Fruit fly (Drosophila melanogaster) whole organism, embryonic: Measurements from ENCODE around the gene gNacalpha.

Source experiments
- Abd-B ChIP-seq: fragments of 200-800 bp; sonication (Bioruptor generic); optimal IDR thresholded peaks from 2 replicates; lab custom pipeline; 2018; ENCODE audit warnings: missing biosample characterization, mild to moderate bottlenecking, missing genetic modification characterization, moderate library complexity
- Antp ChIP-seq: fragments of 200-800 bp; sonication (Bioruptor generic); optimal IDR thresholded peaks from 3 replicates; lab custom pipeline; 2016; ENCODE audit warnings: missing biosample characterization, missing genetic modification characterization
- Awh ChIP-seq: fragments of 200-800 bp; sonication (Bioruptor generic); IDR thresholded peaks from 2 replicates; pipeline ENCODE4, ENCODE4 v1.3.6; 2022; ENCODE audit warnings: missing biosample characterization, missing genetic modification characterization
- CG12236 ChIP-seq: fragments of 200-800 bp; sonication (Bioruptor generic); optimal IDR thresholded peaks from 2 replicates; lab custom pipeline; 2016; ENCODE audit warnings: missing biosample characterization, missing genetic modification characterization
- CG15011 ChIP-seq: fragments of 200-800 bp; sonication (Bioruptor generic); optimal IDR thresholded peaks from 3 replicates; lab custom pipeline; 2018; ENCODE audit warnings: missing biosample characterization, mild to moderate bottlenecking, missing genetic modification characterization
- CG2129 ChIP-seq: fragments of 200-800 bp; sonication (Bioruptor generic); IDR thresholded peaks from 2 replicates; pipeline ENCODE4 v1.3.6; 2022; ENCODE audit warnings: missing biosample characterization, missing genetic modification characterization; ENCODE audit not compliant: partially characterized antibody
- CG2889 ChIP-seq: fragments of 200-800 bp; sonication (Bioruptor generic); IDR thresholded peaks from 3 replicates; pipeline ENCODE4 v1.3.6; 2022; ENCODE audit warnings: missing biosample characterization, missing genetic modification characterization
- CG31365 ChIP-seq: fragments of 200-800 bp; sonication (Bioruptor generic); optimal IDR thresholded peaks from 2 replicates; lab custom pipeline; 2018; ENCODE audit warnings: missing biosample characterization, mild to moderate bottlenecking, missing genetic modification characterization
- CG3838 ChIP-seq: fragments of 200-800 bp; sonication (Bioruptor generic); optimal IDR thresholded peaks from 3 replicates; lab custom pipeline; 2016; ENCODE audit warnings: missing biosample characterization, missing genetic modification characterization
- CG4854 ChIP-seq: fragments of 200-800 bp; sonication (Bioruptor generic); optimal IDR thresholded peaks from 2 replicates; lab custom pipeline; 2016; ENCODE audit warnings: missing biosample characterization, missing genetic modification characterization, inconsistent platforms
- CG8089 ChIP-seq: fragments of 200-800 bp; sonication (Bioruptor generic); optimal IDR thresholded peaks from 3 replicates; lab custom pipeline; 2016; ENCODE audit warnings: missing biosample characterization, missing genetic modification characterization
- CG8478 ChIP-seq: fragments of >200 bp; optimal IDR thresholded peaks from 2 replicates; lab custom pipeline; 2018
- CG9609 ChIP-seq: fragments of 200-800 bp; sonication (Bioruptor generic); optimal IDR thresholded peaks from 3 replicates; lab custom pipeline; 2016; ENCODE audit warnings: missing biosample characterization, missing genetic modification characterization
- Camta ChIP-seq: fragments of 200-800 bp; sonication (Bioruptor generic); optimal IDR thresholded peaks from 2 replicates; lab custom pipeline; 2016; ENCODE audit warnings: missing biosample characterization, missing genetic modification characterization
- Chrac-16 ChIP-seq: fragments of 200-800 bp; sonication (Bioruptor generic); optimal IDR thresholded peaks from 3 replicates; lab custom pipeline; 2016; ENCODE audit warnings: missing biosample characterization, missing genetic modification characterization
- H15 ChIP-seq: fragments of 200-800 bp; sonication (Bioruptor generic); IDR thresholded peaks from 3 replicates; pipeline ENCODE4 v1.3.6; 2022; ENCODE audit warnings: missing biosample characterization, missing genetic modification characterization
- HLH3B ChIP-seq: fragments of 200-800 bp; sonication (Bioruptor generic); IDR thresholded peaks from 2 replicates; pipeline ENCODE4 v1.3.6; 2022; ENCODE audit warnings: missing biosample characterization, missing genetic modification characterization
- Lpt ChIP-seq: fragments of >200 bp; optimal IDR thresholded peaks from 2 replicates; lab custom pipeline; 2018; ENCODE audit warnings: missing biosample characterization, missing genetic modification characterization
- Mad ChIP-seq: fragments of 200-800 bp; sonication (Bioruptor generic); optimal IDR thresholded peaks from 2 replicates; lab custom pipeline; 2016; ENCODE audit warnings: missing biosample characterization, missing genetic modification characterization
- Med ChIP-seq: fragments of 200-800 bp; sonication (Bioruptor generic); peaks from one replicate; lab custom pipeline; 2016; ENCODE audit warnings: missing biosample characterization, missing genetic modification characterization, mild to moderate bottlenecking, inconsistent platforms, moderate library complexity
- NC2β ChIP-seq: fragments of 200-800 bp; sonication (Bioruptor generic); optimal IDR thresholded peaks from 2 replicates; lab custom pipeline; 2016; ENCODE audit warnings: missing biosample characterization, missing genetic modification characterization
- NK7.1 ChIP-seq: fragments of 200-800 bp; sonication (Bioruptor generic); optimal IDR thresholded peaks from 3 replicates; lab custom pipeline; 2016; ENCODE audit warnings: missing biosample characterization, missing genetic modification characterization
- Neu2 ChIP-seq: fragments of 200-800 bp; sonication (Bioruptor generic); optimal IDR thresholded peaks from 3 replicates; lab custom pipeline; 2016; ENCODE audit warnings: missing biosample characterization, missing genetic modification characterization, borderline replicate concordance
- Ravus ChIP-seq: fragments of 200-800 bp; sonication (Bioruptor generic); IDR thresholded peaks from 2 replicates; pipeline ENCODE4 v1.3.6; 2022; ENCODE audit warnings: missing biosample characterization, missing genetic modification characterization
- Side ChIP-seq: fragments of 200-800 bp; sonication (Bioruptor generic); optimal IDR thresholded peaks from 2 replicates; lab custom pipeline; 2016; ENCODE audit warnings: missing biosample characterization, missing genetic modification characterization
- Six4 ChIP-seq: fragments of 200-800 bp; sonication (Bioruptor generic); optimal IDR thresholded peaks from 2 replicates; lab custom pipeline; 2016; ENCODE audit warnings: missing biosample characterization, missing genetic modification characterization
- Vsx1 ChIP-seq: fragments of 200-800 bp; sonication (Bioruptor generic); optimal IDR thresholded peaks from 2 replicates; lab custom pipeline; 2017; ENCODE audit warnings: missing biosample characterization, mild to moderate bottlenecking, missing genetic modification characterization, missing genetic modification reagents
- abd-A ChIP-seq: fragments of 200-800 bp; sonication (Bioruptor generic); optimal IDR thresholded peaks from 3 replicates; lab custom pipeline; 2019; ENCODE audit warnings: missing biosample characterization, mild to moderate bottlenecking, missing genetic modification characterization, moderate library complexity
- ap ChIP-seq: fragments of 200-800 bp; sonication (Bioruptor generic); IDR thresholded peaks from 2 replicates; pipeline ENCODE4 v1.3.6; 2022; ENCODE audit warnings: missing biosample characterization, missing genetic modification characterization
- ara ChIP-seq: fragments of 200-800 bp; sonication (Bioruptor generic); IDR thresholded peaks from 2 replicates; pipeline ENCODE4 v1.3.6; 2022; ENCODE audit warnings: missing biosample characterization, missing genetic modification characterization
- ato ChIP-seq: fragments of 200-800 bp; sonication (Bioruptor generic); IDR thresholded peaks from 2 replicates; pipeline ENCODE4 v1.3.6; 2022; ENCODE audit warnings: missing biosample characterization, missing genetic modification characterization; ENCODE audit not compliant: partially characterized antibody
- chinmo ChIP-seq: fragments of 200-800 bp; sonication (Bioruptor generic); IDR thresholded peaks from 4 replicates; pipeline ENCODE4 v1.3.6; 2022; ENCODE audit warnings: missing biosample characterization, missing genetic modification characterization; ENCODE audit not compliant: partially characterized antibody
- crc ChIP-seq: fragments of 200-800 bp; sonication (Bioruptor generic); optimal IDR thresholded peaks from 2 replicates; lab custom pipeline; 2016; ENCODE audit warnings: missing biosample characterization, missing genetic modification characterization
- dimm ChIP-seq: fragments of 200-800 bp; sonication (Bioruptor generic); IDR thresholded peaks from 2 replicates; pipeline ENCODE4 v1.3.6; 2022; ENCODE audit warnings: missing biosample characterization, missing genetic modification characterization
- exex ChIP-seq: fragments of 200-800 bp; sonication (Bioruptor generic); optimal IDR thresholded peaks from 4 replicates; lab custom pipeline; 2018; ENCODE audit warnings: missing biosample characterization, mild to moderate bottlenecking, missing genetic modification characterization, moderate library complexity
- fd96Cb ChIP-seq: fragments of 200-800 bp; sonication (Bioruptor generic); optimal IDR thresholded peaks from 2 replicates; lab custom pipeline; 2018; ENCODE audit warnings: missing biosample characterization, mild to moderate bottlenecking, missing genetic modification characterization, moderate library complexity
- ham ChIP-seq: fragments of 200-800 bp; sonication (Bioruptor generic); IDR thresholded peaks from 2 replicates; pipeline ENCODE4 v1.3.6; 2022; ENCODE audit warnings: missing biosample characterization, missing genetic modification characterization
- ind ChIP-seq: fragments of 200-800 bp; sonication (Bioruptor generic); optimal IDR thresholded peaks from 3 replicates; lab custom pipeline; 2016; ENCODE audit warnings: missing biosample characterization, missing genetic modification characterization
- jing ChIP-seq: fragments of 200-800 bp; sonication (Bioruptor generic); optimal IDR thresholded peaks from 2 replicates; lab custom pipeline; 2018; ENCODE audit warnings: missing biosample characterization, mild to moderate bottlenecking, missing genetic modification characterization
- lilli ChIP-seq: fragments of 200-800 bp; sonication (Bioruptor generic); optimal IDR thresholded peaks from 3 replicates; lab custom pipeline; 2016; ENCODE audit warnings: missing biosample characterization, missing genetic modification characterization
- nom ChIP-seq: fragments of 200-800 bp; sonication (Bioruptor generic); optimal IDR thresholded peaks from 2 replicates; lab custom pipeline; 2017; ENCODE audit warnings: missing biosample characterization, missing genetic modification characterization, mild to moderate bottlenecking, moderate library complexity, missing genetic modification reagents
- pum ChIP-seq: fragments of 200-800 bp; sonication (Bioruptor generic); optimal IDR thresholded peaks from 2 replicates; lab custom pipeline; 2016; ENCODE audit warnings: missing biosample characterization, missing genetic modification characterization
- salm ChIP-seq: fragments of 200-800 bp; sonication (Bioruptor generic); optimal IDR thresholded peaks from 2 replicates; lab custom pipeline; 2018; ENCODE audit warnings: missing biosample characterization, mild to moderate bottlenecking, missing genetic modification characterization
- scrt ChIP-seq: fragments of 200-800 bp; sonication (Bioruptor generic); optimal IDR thresholded peaks from 2 replicates; lab custom pipeline; 2018; ENCODE audit warnings: missing biosample characterization, mild to moderate bottlenecking, missing genetic modification characterization, moderate library complexity
- tin ChIP-seq: fragments of 200-800 bp; sonication (Bioruptor generic); optimal IDR thresholded peaks from 3 replicates; lab custom pipeline; 2016; ENCODE audit warnings: missing biosample characterization, missing genetic modification characterization
- toy ChIP-seq: fragments of 200-800 bp; sonication (Bioruptor generic); IDR thresholded peaks from 2 replicates; pipeline ENCODE4 v1.3.6; 2022; ENCODE audit warnings: missing biosample characterization, missing genetic modification characterization
- vnd ChIP-seq: fragments of 200-800 bp; sonication (Bioruptor generic); IDR thresholded peaks from 3 replicates; pipeline ENCODE4 v1.3.6; 2022; ENCODE audit warnings: missing biosample characterization, missing genetic modification characterization; ENCODE audit not compliant: partially characterized antibody
- z ChIP-seq: fragments of 200-800 bp; sonication (Bioruptor generic); IDR thresholded peaks from 3 replicates; pipeline ENCODE4 v1.3.6; 2022; ENCODE audit warnings: missing biosample characterization, missing genetic modification characterization
- zfh2 ChIP-seq: fragments of 200-800 bp; sonication (Bioruptor generic); optimal IDR thresholded peaks from 2 replicates; lab custom pipeline; 2016; ENCODE audit warnings: missing biosample characterization, missing genetic modification characterization

The gNacalpha gene

dm6 chr2L:1062473-1063363 lies 25.7 kb downstream of the gNacalpha start (continued):
- no peak for TF ChIP-seq abd-A (tag; lab: Kevin White, UChicago)
- TF ChIP-seq ham (GFP tag; lab: Robert Waterston, UW), result no peak
- peak; percentile 2 for TF ChIP-seq Abd-B
- 0 out of 2 replicates have a peak, but pooled peaks have one; percentile 39 for TF ChIP-seq Awh (GFP tag; lab: Robert Waterston, UW)
- peak; percentile 43 for TF ChIP-seq tin (GFP tag; lab: Kevin White, UChicago)
- TF ChIP-seq CG15011 (GFP tag; lab: Kevin White, UChicago), result no peak
- TF ChIP-seq zfh2, result no peak
- no peak for TF ChIP-seq ato
- TF ChIP-seq dimm (GFP tag; lab: Robert Waterston, UW), result no peak
- TF ChIP-seq Lpt, result no peak
- TF ChIP-seq nom (GFP tag; lab: Kevin White, UChicago), result peak; percentile 62
- TF ChIP-seq HLH3B, result peak; percentile 32; the same call in 1 of the 2 replicates
- no peak for TF ChIP-seq scrt
- peak; percentile 34 for TF ChIP-seq Camta
- no peak for TF ChIP-seq vnd (GFP tag; lab: Robert Waterston, UW)
- no peak for TF ChIP-seq Ravus (GFP tag; lab: Robert Waterston, UW)
- peak; percentile 70 for TF ChIP-seq Med
- no peak for TF ChIP-seq H15 (GFP tag; lab: Robert Waterston, UW)
- TF ChIP-seq jing (GFP tag; lab: Kevin White, UChicago), result peak; percentile 15
- TF ChIP-seq z, result peak; percentile 76
- peak; percentile 14 for TF ChIP-seq ind (GFP tag; lab: Kevin White, UChicago)
- TF ChIP-seq chinmo (GFP tag; lab: Robert Waterston, UW), result no peak
- no peak for TF ChIP-seq exex (tag; lab: Kevin White, UChicago)
- peak; percentile 17 for TF ChIP-seq Antp (GFP tag; lab: Kevin White, UChicago)
- TF ChIP-seq CG2129 (GFP tag; lab: Robert Waterston, UW), result no peak
- TF ChIP-seq CG4854 (GFP tag; lab: Kevin White, UChicago), result no peak
- no peak for TF ChIP-seq Mad
- TF ChIP-seq crc, result no peak
- peak; percentile 50 for TF ChIP-seq NC2β
- TF ChIP-seq CG8478 (lab: Kevin White, UChicago), result no peak
- no peak for TF ChIP-seq salm (tag; lab: Kevin White, UChicago)
- peak; percentile 16 for TF ChIP-seq lilli (GFP tag; lab: Kevin White, UChicago)
- peak; percentile 17 for TF ChIP-seq Side (GFP tag; lab: Kevin White, UChicago)
- no peak for TF ChIP-seq CG3838 (GFP tag; lab: Kevin White, UChicago)
- no peak for TF ChIP-seq CG2889 (GFP tag; lab: Robert Waterston, UW)
- peak; percentile 32 for TF ChIP-seq Six4 (GFP tag; lab: Kevin White, UChicago)
- no peak for TF ChIP-seq toy
- TF ChIP-seq Chrac-16 (GFP tag; lab: Kevin White, UChicago), result peak; percentile 43
- TF ChIP-seq CG31365 (tag; lab: Kevin White, UChicago), result no peak
- peak; percentile 59 for TF ChIP-seq ara (GFP tag; lab: Robert Waterston, UW)
- peak; percentile 68 for TF ChIP-seq fd96Cb (tag; lab: Kevin White, UChicago)
- no peak for TF ChIP-seq pum (GFP tag; lab: Kevin White, UChicago)
- TF ChIP-seq CG8089 (GFP tag; lab: Kevin White, UChicago), result peak; percentile 52
- peak; percentile 24 for TF ChIP-seq CG12236 (GFP tag; lab: Kevin White, UChicago)
- no peak for TF ChIP-seq NK7.1
- no peak for TF ChIP-seq ap (GFP tag; lab: Robert Waterston, UW)
- TF ChIP-seq CG9609, result peak; percentile 22
- no peak for TF ChIP-seq Neu2 (GFP tag; lab: Kevin White, UChicago)
- TF ChIP-seq Vsx1 (GFP tag; lab: Kevin White, UChicago), result peak; percentile 38
